Worm (Caenorhabditis elegans) whole organism, early embryonic: ENCODE results near the gene srd-15.

Experiments used
- ceh-13 ChIP-seq: fragments of 200-800 bp; sonication (Bioruptor generic); optimal IDR thresholded peaks from 2 replicates; lab custom pipeline; 2018; ENCODE audit warnings: mild to moderate bottlenecking, missing genetic modification characterization, missing compliant biosample characterization
- hnd-1 ChIP-seq: sonication (generic microtip); optimal IDR thresholded peaks from 2 replicates; lab custom pipeline; 2016; ENCODE audit warnings: missing genetic modification characterization, missing compliant biosample characterization

ce11 chrV:5899940-5900339, 6.2 kb downstream of the srd-15 start, which contains the start of gene srd-16:
- TF ChIP-seq hnd-1 = no peak
- no peak for TF ChIP-seq ceh-13 (GFP tag; lab: Kevin White, UChicago)
